Fruit fly (Drosophila melanogaster): ENCODE results near the gene wake.

The wake gene

dm6 chr3R:22663115-22663514 is 23.5 kb downstream of the wake start (continued):
- TF ChIP-seq az2 (GFP tag; optimal IDR thresholded peaks at IDR 0.05) = peak; percentile 71
- TF ChIP-seq CG32767 (GFP tag; IDR thresholded peaks at IDR 0.05) = peak; percentile 60; the same call in 1 of the 2 replicates
- TF ChIP-seq Sry-β (GFP tag; optimal IDR thresholded peaks at IDR 0.05) = no peak
- no peak for TF ChIP-seq B-H2 (GFP tag; optimal IDR thresholded peaks at IDR 0.05)
- TF ChIP-seq btn (GFP tag; optimal IDR thresholded peaks at IDR 0.05) = no peak
- no peak for TF ChIP-seq vnd (GFP tag; IDR thresholded peaks at IDR 0.05; ENCODE audit: partially characterized antibody)
- peak; percentile 60 for TF ChIP-seq CrebB (tag; optimal IDR thresholded peaks at IDR 0.05)
- TF ChIP-seq CG3281 (GFP tag; optimal IDR thresholded peaks at IDR 0.05) = peak; percentile 62
- TF ChIP-seq CG42726 (GFP tag; IDR thresholded peaks at IDR 0.05; ENCODE audit: partially characterized antibody) = no peak
- TF ChIP-seq Rx (GFP tag; IDR thresholded peaks at IDR 0.05) = no peak
- peak; percentile 71 for TF ChIP-seq zfh1 (GFP tag; IDR thresholded peaks at IDR 0.05)
- TF ChIP-seq toy (GFP tag; IDR thresholded peaks at IDR 0.05) = no peak
- peak; percentile 56 for TF ChIP-seq oc (tag; optimal IDR thresholded peaks at IDR 0.05)
- no peak for TF ChIP-seq HLH4C (GFP tag; IDR thresholded peaks at IDR 0.05; ENCODE audit: partially characterized antibody)
- TF ChIP-seq CG17359 (tag; optimal IDR thresholded peaks at IDR 0.05) = peak; percentile 77
- peak; percentile 46 for TF ChIP-seq HLH54F (GFP tag; optimal IDR thresholded peaks at IDR 0.05)
- TF ChIP-seq HLHmδ (GFP tag; optimal IDR thresholded peaks at IDR 0.05) = no peak
- TF ChIP-seq CG16813 (GFP tag; IDR thresholded peaks at IDR 0.05; ENCODE audit: partially characterized antibody) = no peak
- peak; percentile 50 for TF ChIP-seq Dek (tag; optimal IDR thresholded peaks at IDR 0.05)
- TF ChIP-seq CG6175 (GFP tag; IDR thresholded peaks at IDR 0.05) = no peak
- peak; percentile 75 for TF ChIP-seq nmo (GFP tag; optimal IDR thresholded peaks at IDR 0.05)
- TF ChIP-seq CkIIα-i1 (GFP tag; IDR thresholded peaks at IDR 0.05) = no peak
- peak; percentile 66 for TF ChIP-seq CG13424 (tag; optimal IDR thresholded peaks at IDR 0.05)
- TF ChIP-seq stwl (tag; optimal IDR thresholded peaks at IDR 0.05) = no peak
- TF ChIP-seq dysf (GFP tag; IDR thresholded peaks at IDR 0.05) = peak; percentile 60; the same call in 2 of the 3 replicates
- TF ChIP-seq corto (GFP tag; optimal IDR thresholded peaks at IDR 0.05) = no peak
- no peak for TF ChIP-seq CG17186 (GFP tag; optimal IDR thresholded peaks at IDR 0.05)
- no peak for TF ChIP-seq ab (GFP tag; optimal IDR thresholded peaks at IDR 0.05)
- peak; percentile 56; the same call in 1 of the 2 replicates for TF ChIP-seq CG5953 (GFP tag; IDR thresholded peaks at IDR 0.05)
- TF ChIP-seq CG15073 (GFP tag; optimal IDR thresholded peaks at IDR 0.05) = no peak
- TF ChIP-seq ems (GFP tag; optimal IDR thresholded peaks at IDR 0.05) = peak; percentile 22
- peak; percentile 26 for TF ChIP-seq Camta (GFP tag; optimal IDR thresholded peaks at IDR 0.05)
- peak; percentile 85 for TF ChIP-seq gem (tag; optimal IDR thresholded peaks at IDR 0.05)
- TF ChIP-seq seq (GFP tag; IDR thresholded peaks at IDR 0.05) = peak; percentile 50; the same call in 1 of the 2 replicates
- TF ChIP-seq Mad (GFP tag; optimal IDR thresholded peaks at IDR 0.05) = peak; percentile 20
- TF ChIP-seq tup (GFP tag; optimal IDR thresholded peaks at IDR 0.05) = peak; percentile 47
- peak; percentile 72 for TF ChIP-seq CG30403 (GFP tag; optimal IDR thresholded peaks at IDR 0.05)
- peak; percentile 39 for TF ChIP-seq ssp (GFP tag; IDR thresholded peaks at IDR 0.05)
- no peak for TF ChIP-seq kni (GFP tag; optimal IDR thresholded peaks at IDR 0.05)
- no peak for TF ChIP-seq Nf-YC (tag; optimal IDR thresholded peaks at IDR 0.05)
- no peak for TF ChIP-seq CG6683 (GFP tag; optimal IDR thresholded peaks at IDR 0.05)
- TF ChIP-seq nerfin-1 (tag; optimal IDR thresholded peaks at IDR 0.05) = peak; percentile 34
- peak; percentile 56 for TF ChIP-seq Bteb2 (GFP tag; optimal IDR thresholded peaks at IDR 0.05)
- peak; percentile 42 for TF ChIP-seq CG1529 (GFP tag; optimal IDR thresholded peaks at IDR 0.05)
- no peak for TF ChIP-seq dati (GFP tag; IDR thresholded peaks at IDR 0.05)
- TF ChIP-seq lilli (GFP tag; optimal IDR thresholded peaks at IDR 0.05) = peak; percentile 69
- no peak for TF ChIP-seq CG10431 (GFP tag; optimal IDR thresholded peaks at IDR 0.05)
- TF ChIP-seq CG2116 (GFP tag; optimal IDR thresholded peaks at IDR 0.05) = peak; percentile 2
- no peak for TF ChIP-seq eyg (GFP tag; optimal IDR thresholded peaks at IDR 0.05)
- no peak for TF ChIP-seq br (optimal IDR thresholded peaks at IDR 0.05)
- peak; percentile 57 for TF ChIP-seq tio (GFP tag; optimal IDR thresholded peaks at IDR 0.05)
